Worm (Caenorhabditis elegans) whole organism, mixed stage, embryonic: ENCODE measurements around the gene capa-1.

Source experiments
- ceh-39 ChIP-seq: fragments of 150-350 bp; optimal IDR thresholded peaks from 2 replicates; lab custom pipeline; 2014; ENCODE audit warnings: missing biosample characterization, missing genetic modification characterization
- ces-1 ChIP-seq: fragments of 150-350 bp; optimal IDR thresholded peaks from 2 replicates; lab custom pipeline; 2014; ENCODE audit warnings: missing biosample characterization, missing genetic modification reagents, missing genetic modification characterization
- cnd-1 ChIP-seq: fragments of 200-800 bp; sonication (Bioruptor generic); optimal IDR thresholded peaks from 2 replicates; lab custom pipeline; 2018; ENCODE audit warnings: mild to moderate bottlenecking, missing genetic modification characterization, missing compliant biosample characterization
- elt-1 ChIP-seq: sonication (generic microtip); optimal IDR thresholded peaks from 2 replicates; lab custom pipeline; 2017; ENCODE audit warnings: missing genetic modification characterization, mild to moderate bottlenecking, missing compliant biosample characterization, antibody characterized with exemption, moderate library complexity, borderline replicate concordance; ENCODE audit not compliant: insufficient read depth
- hlh-1 ChIP-seq: fragments of 150-350 bp; optimal IDR thresholded peaks from 2 replicates; lab custom pipeline; 2014; ENCODE audit warnings: missing biosample characterization, missing genetic modification reagents, missing genetic modification characterization
- lin-13 ChIP-seq: fragments of 150-350 bp; optimal IDR thresholded peaks from 2 replicates; lab custom pipeline; 2014; ENCODE audit warnings: missing biosample characterization, missing genetic modification characterization
- lsy-2 ChIP-seq: fragments of 150-350 bp; optimal IDR thresholded peaks from 2 replicates; lab custom pipeline; 2014; ENCODE audit warnings: missing biosample characterization, missing genetic modification characterization
- nhr-12 ChIP-seq: fragments of 150-350 bp; optimal IDR thresholded peaks from 2 replicates; lab custom pipeline; 2014; ENCODE audit warnings: missing biosample characterization, missing genetic modification characterization
- nhr-237 ChIP-seq: fragments of 150-350 bp; optimal IDR thresholded peaks from 2 replicates; lab custom pipeline; 2014; ENCODE audit warnings: missing biosample characterization, missing genetic modification characterization
- pha-4 ChIP-seq: fragments of 150-350 bp; optimal IDR thresholded peaks from 2 replicates; lab custom pipeline; 2018; ENCODE audit warnings: missing biosample characterization, missing genetic modification reagents, missing genetic modification characterization
- sptf-1 ChIP-seq: sonication (generic microtip); optimal IDR thresholded peaks from 2 replicates; lab custom pipeline; 2017; ENCODE audit warnings: mild to moderate bottlenecking, missing genetic modification characterization, moderate library complexity, missing compliant biosample characterization
- unc-62 ChIP-seq: fragments of 150-350 bp; optimal IDR thresholded peaks from 2 replicates; lab custom pipeline; 2014; ENCODE audit warnings: missing biosample characterization, missing genetic modification reagents, missing genetic modification characterization

DNA sequence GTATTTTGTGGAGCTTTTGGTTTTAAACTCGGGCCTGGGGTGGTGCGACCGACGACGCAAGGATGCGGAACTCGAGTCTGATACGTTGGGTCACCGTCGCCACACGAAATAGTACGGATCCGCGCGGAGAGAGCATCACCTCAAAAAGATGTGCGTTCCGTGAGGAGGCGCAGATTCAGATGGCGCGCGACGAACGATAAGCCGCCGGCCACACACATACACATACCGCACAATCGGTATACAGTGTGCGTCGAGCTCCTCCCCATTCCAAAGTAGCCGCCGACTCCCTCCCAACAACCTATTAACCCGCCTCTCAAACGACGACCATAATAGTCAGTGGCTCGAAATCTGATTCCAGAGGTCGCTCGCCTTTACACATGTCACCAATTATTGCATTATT, 29.1 kb upstream of the capa-1 start, which contains the start of gene F49E10.2:
- TF ChIP-seq ces-1 (GFP tag; lab: Kevin White, UChicago) (no peak), lin-13 (tag; lab: Kevin White, UChicago) (no peak), ceh-39 (tag; lab: Kevin White, UChicago) (no peak), elt-1 (tag; lab: Kevin White, UChicago) (no peak), nhr-237 (no peak), unc-62 (GFP tag; lab: Kevin White, UChicago) (no peak), hlh-1 (no peak), lsy-2 (tag; lab: Kevin White, UChicago) (no peak), sptf-1 (tag; lab: Kevin White, UChicago) (no peak), nhr-12 (tag; lab: Kevin White, UChicago) (no peak), cnd-1 (tag; lab: Kevin White, UChicago) (no peak), pha-4 (tag; lab: Kevin White, UChicago) (no peak)
